Worm (Caenorhabditis elegans): ENCODE data around the gene cutl-18.

ce11 chrV:11346912-11347311, 30.2 kb upstream of the cutl-18 start, which contains the start of gene grl-7:
- no peak for TF ChIP-seq ceh-82 (tag; optimal IDR thresholded peaks at IDR 0.05)
- no peak for TF ChIP-seq zfp-3 (GFP tag; conservative IDR thresholded peaks at IDR 0.05)
- no peak for TF ChIP-seq mxl-3 (GFP tag; optimal IDR thresholded peaks at IDR 0.05)
- no peak for TF ChIP-seq arid-1 (GFP tag; conservative IDR thresholded peaks at IDR 0.05)
- TF ChIP-seq pqm-1 (tag; optimal IDR thresholded peaks at IDR 0.05): no peak

All from whole organism, L4 larva.